Fruit fly (Drosophila melanogaster) whole organism, embryonic: ENCODE results near the gene ghi.
A peak's percentile ranks its signal among the peaks of the same experiment; 100 is the strongest.

Experiments
- Abd-B ChIP-seq: fragments of 200-800 bp; sonication (Bioruptor generic); optimal IDR thresholded peaks from 2 replicates; lab custom pipeline; 2018; ENCODE audit warnings: missing biosample characterization, mild to moderate bottlenecking, missing genetic modification characterization, moderate library complexity
- B-H1 ChIP-seq: fragments of 200-800 bp; sonication (Bioruptor generic); IDR thresholded peaks from 3 replicates; pipeline ENCODE4 v1.3.6; 2022; ENCODE audit warnings: missing biosample characterization, missing genetic modification characterization
- C15 ChIP-seq: fragments of 200-800 bp; sonication (Bioruptor generic); IDR thresholded peaks from 3 replicates; pipeline ENCODE4 v1.3.6; 2022; ENCODE audit warnings: missing biosample characterization, missing genetic modification characterization
- CG10147 ChIP-seq: fragments of 200-800 bp; sonication (Bioruptor generic); optimal IDR thresholded peaks from 2 replicates; lab custom pipeline; 2019; ENCODE audit warnings: missing biosample characterization, mild to moderate bottlenecking, missing genetic modification characterization, moderate library complexity
- CG10274 ChIP-seq: fragments of 200-800 bp; sonication (Bioruptor generic); optimal IDR thresholded peaks from 3 replicates; lab custom pipeline; 2017; ENCODE audit warnings: missing biosample characterization, mild to moderate bottlenecking, missing genetic modification characterization
- CG11456 ChIP-seq: fragments of 200-800 bp; sonication (Bioruptor generic); IDR thresholded peaks from 3 replicates; pipeline ENCODE4 v1.3.6; 2022; ENCODE audit warnings: missing biosample characterization, missing genetic modification characterization
- CG15696 ChIP-seq: fragments of 200-800 bp; sonication (Bioruptor generic); optimal IDR thresholded peaks from 2 replicates; lab custom pipeline; 2019; ENCODE audit warnings: missing biosample characterization, mild to moderate bottlenecking, missing genetic modification characterization, moderate library complexity
- CG16779 ChIP-seq: fragments of 200-800 bp; sonication (Bioruptor generic); IDR thresholded peaks from 2 replicates; pipeline ENCODE4 v1.3.6; 2022; ENCODE audit warnings: missing biosample characterization, missing genetic modification characterization
- CG16815 ChIP-seq: fragments of 200-800 bp; sonication (Bioruptor generic); optimal IDR thresholded peaks from 3 replicates; lab custom pipeline; 2017; ENCODE audit warnings: missing biosample characterization, mild to moderate bottlenecking, missing genetic modification characterization
- CG1792 ChIP-seq: fragments of 200-800 bp; sonication (Bioruptor generic); optimal IDR thresholded peaks from 2 replicates; lab custom pipeline; 2016; ENCODE audit warnings: missing biosample characterization, missing genetic modification characterization
- CG18011 ChIP-seq: fragments of 200-800 bp; sonication (Bioruptor generic); optimal IDR thresholded peaks from 2 replicates; lab custom pipeline; 2017; ENCODE audit warnings: missing biosample characterization, missing genetic modification characterization, mild to moderate bottlenecking, moderate library complexity, missing genotype
- CG18599 ChIP-seq: fragments of 200-800 bp; sonication (Bioruptor generic); optimal IDR thresholded peaks from 3 replicates; lab custom pipeline; 2017; ENCODE audit warnings: missing biosample characterization, missing genetic modification characterization, mild to moderate bottlenecking, moderate library complexity, missing genetic modification reagents
- CG18619 ChIP-seq: fragments of 200-800 bp; sonication (Bioruptor generic); optimal IDR thresholded peaks from 3 replicates; lab custom pipeline; 2017; ENCODE audit warnings: missing biosample characterization, mild to moderate bottlenecking, missing genetic modification characterization
- CG2712 ChIP-seq: fragments of 200-800 bp; optimal IDR thresholded peaks from 3 replicates; lab custom pipeline; 2019; ENCODE audit warnings: missing biosample characterization, mild to moderate bottlenecking, missing genetic modification characterization, moderate library complexity
- CG43689 ChIP-seq: fragments of 200-800 bp; sonication (Bioruptor generic); IDR thresholded peaks from 2 replicates; pipeline ENCODE4 v1.3.6; 2022; ENCODE audit warnings: missing biosample characterization, missing genetic modification characterization
- CG4424 ChIP-seq: fragments of 200-800 bp; sonication (Bioruptor generic); optimal IDR thresholded peaks from 3 replicates; lab custom pipeline; 2016; ENCODE audit warnings: missing biosample characterization, missing genetic modification characterization
- CG8478 ChIP-seq: fragments of >200 bp; optimal IDR thresholded peaks from 2 replicates; lab custom pipeline; 2018
- CG8765 ChIP-seq: fragments of 200-800 bp; sonication (Bioruptor generic); IDR thresholded peaks from 2 replicates; pipeline ENCODE4 v1.3.6; 2022; ENCODE audit warnings: missing biosample characterization, missing genetic modification characterization
- Camta ChIP-seq: fragments of 200-800 bp; sonication (Bioruptor generic); optimal IDR thresholded peaks from 2 replicates; lab custom pipeline; 2016; ENCODE audit warnings: missing biosample characterization, missing genetic modification characterization
- Dek ChIP-seq: fragments of 200-800 bp; sonication (Bioruptor generic); optimal IDR thresholded peaks from 3 replicates; lab custom pipeline; 2019; ENCODE audit warnings: missing biosample characterization, mild to moderate bottlenecking, missing genetic modification characterization, moderate library complexity
- ERR ChIP-seq: fragments of 200-800 bp; sonication (Bioruptor generic); optimal IDR thresholded peaks from 2 replicates; lab custom pipeline; 2016; ENCODE audit warnings: missing biosample characterization, missing genetic modification characterization
- HLH3B ChIP-seq: fragments of 200-800 bp; sonication (Bioruptor generic); IDR thresholded peaks from 2 replicates; pipeline ENCODE4 v1.3.6; 2022; ENCODE audit warnings: missing biosample characterization, missing genetic modification characterization
- Hr39 ChIP-seq: fragments of >200 bp; optimal IDR thresholded peaks from 2 replicates; lab custom pipeline; 2017
- Jarid2 ChIP-seq: fragments of 200-800 bp; sonication (Bioruptor generic); optimal IDR thresholded peaks from 3 replicates; lab custom pipeline; 2017; ENCODE audit warnings: mild to moderate bottlenecking, missing biosample characterization, missing genetic modification reagents, missing genetic modification characterization
- Six4 ChIP-seq: fragments of 200-800 bp; sonication (Bioruptor generic); optimal IDR thresholded peaks from 2 replicates; lab custom pipeline; 2016; ENCODE audit warnings: missing biosample characterization, missing genetic modification characterization
- Sry-δ ChIP-seq: fragments of 200-800 bp; sonication (Bioruptor generic); optimal IDR thresholded peaks from 2 replicates; lab custom pipeline; 2016; ENCODE audit warnings: missing biosample characterization, missing genetic modification characterization
- Tbp ChIP-seq: fragments of >200 bp; optimal IDR thresholded peaks from 2 replicates; lab custom pipeline; 2018; ENCODE audit warnings: missing biosample characterization, missing genetic modification characterization
- ato ChIP-seq: fragments of 200-800 bp; sonication (Bioruptor generic); IDR thresholded peaks from 2 replicates; pipeline ENCODE4 v1.3.6; 2022; ENCODE audit warnings: missing biosample characterization, missing genetic modification characterization; ENCODE audit not compliant: partially characterized antibody
- br ChIP-seq: fragments of >200 bp; optimal IDR thresholded peaks from 2 replicates; lab custom pipeline; 2017
- cad ChIP-seq: fragments of >200 bp; optimal IDR thresholded peaks from 2 replicates; lab custom pipeline; 2017; ENCODE audit warnings: missing biosample characterization, missing genetic modification characterization
- cwo ChIP-seq: fragments of 200-800 bp; sonication (Bioruptor generic); optimal IDR thresholded peaks from 3 replicates; lab custom pipeline; 2017; ENCODE audit warnings: missing biosample characterization, missing genetic modification characterization, mild to moderate bottlenecking, moderate library complexity, missing genetic modification reagents
- esg ChIP-seq: fragments of 200-800 bp; sonication (Bioruptor generic); conservative IDR thresholded peaks from 2 replicates; pipeline ENCODE4 v1.3.6; 2022; ENCODE audit warnings: missing biosample characterization, missing genetic modification characterization
- fd96Cb ChIP-seq: fragments of 200-800 bp; sonication (Bioruptor generic); optimal IDR thresholded peaks from 2 replicates; lab custom pipeline; 2018; ENCODE audit warnings: missing biosample characterization, mild to moderate bottlenecking, missing genetic modification characterization, moderate library complexity
- fru ChIP-seq: fragments of >200 bp; optimal IDR thresholded peaks from 2 replicates; lab custom pipeline; 2017
- grn ChIP-seq: fragments of 200-800 bp; sonication (Bioruptor generic); optimal IDR thresholded peaks from 3 replicates; lab custom pipeline; 2017; ENCODE audit warnings: missing biosample characterization, missing genetic modification characterization
- insv ChIP-seq, 2 experiments: fragments of 200-800 bp; sonication (Bioruptor generic); optimal IDR thresholded peaks; 3 replicates each; lab custom pipeline; 2016 to 2018; ENCODE audit warnings: missing biosample characterization in 2 of 2, missing genetic modification characterization in 2 of 2
- ken ChIP-seq: fragments of 200-800 bp; sonication (Bioruptor generic); IDR thresholded peaks from 3 replicates; pipeline ENCODE4 v1.3.6; 2022; ENCODE audit warnings: missing biosample characterization, missing genetic modification characterization
- kni ChIP-seq: fragments of 200-800 bp; sonication (Bioruptor generic); optimal IDR thresholded peaks from 3 replicates; lab custom pipeline; 2017; ENCODE audit warnings: mild to moderate bottlenecking, missing biosample characterization, missing genetic modification reagents, missing genetic modification characterization
- lola ChIP-seq, 3 experiments: fragments of >200 bp in 2 of 3; fragments of 200-800 bp in 1 of 3; sonication (Bioruptor generic) in 1 of 3; optimal IDR thresholded peaks; 2 replicates each; lab custom pipeline; 2017 to 2019; ENCODE audit warnings: missing biosample characterization in 3 of 3, missing genetic modification characterization in 3 of 3, mild to moderate bottlenecking in 1 of 3, moderate library complexity in 1 of 3
- maf-S ChIP-seq: fragments of 200-800 bp; sonication (Bioruptor generic); optimal IDR thresholded peaks from 2 replicates; lab custom pipeline; 2016; ENCODE audit warnings: missing biosample characterization, missing genetic modification characterization
- mld ChIP-seq: fragments of 200-800 bp; sonication (Bioruptor generic); IDR thresholded peaks from 3 replicates; pipeline ENCODE4 v1.3.6; 2022; ENCODE audit warnings: missing biosample characterization, missing genetic modification characterization; ENCODE audit not compliant: partially characterized antibody
- odd ChIP-seq: fragments of 200-800 bp; sonication (Bioruptor generic); optimal IDR thresholded peaks from 2 replicates; lab custom pipeline; 2017; ENCODE audit warnings: missing biosample characterization, mild to moderate bottlenecking, missing genetic modification characterization
- pan ChIP-seq, 4 experiments: fragments of >200 bp in 3 of 4; fragments of 200-800 bp in 1 of 4; sonication (Bioruptor generic) in 1 of 4; optimal IDR thresholded peaks in 3 of 4; IDR thresholded peaks in 1 of 4; 2 replicates each; pipeline versions ENCODE4 v1.3.6 to Lab custom; 2017 to 2022; ENCODE audit warnings: missing biosample characterization in 2 of 4, missing genetic modification characterization in 2 of 4, mixed read lengths in 1 of 4
- sd ChIP-seq: fragments of 200-800 bp; sonication (Bioruptor generic); optimal IDR thresholded peaks from 3 replicates; lab custom pipeline; 2018; ENCODE audit warnings: missing biosample characterization, mild to moderate bottlenecking, missing genetic modification characterization, moderate library complexity
- sqz ChIP-seq: fragments of 200-800 bp; sonication (Bioruptor generic); optimal IDR thresholded peaks from 3 replicates; lab custom pipeline; 2018; ENCODE audit warnings: missing biosample characterization, mild to moderate bottlenecking, missing genetic modification characterization
- sr ChIP-seq: fragments of 200-800 bp; sonication (Bioruptor generic); IDR thresholded peaks from 3 replicates; pipeline ENCODE4 v1.3.6; 2022; ENCODE audit warnings: missing biosample characterization, missing genetic modification characterization
- tin ChIP-seq: fragments of 200-800 bp; sonication (Bioruptor generic); optimal IDR thresholded peaks from 3 replicates; lab custom pipeline; 2016; ENCODE audit warnings: missing biosample characterization, missing genetic modification characterization
- unpg ChIP-seq: fragments of 200-800 bp; sonication (Bioruptor generic); optimal IDR thresholded peaks from 3 replicates; lab custom pipeline; 2018; ENCODE audit warnings: missing biosample characterization, mild to moderate bottlenecking, missing genetic modification characterization, moderate library complexity
- zen ChIP-seq: fragments of 200-800 bp; sonication (Bioruptor generic); optimal IDR thresholded peaks from 3 replicates; lab custom pipeline; 2018; ENCODE audit warnings: missing biosample characterization, mild to moderate bottlenecking, missing genetic modification characterization, moderate library complexity

Gene ghi

DNA sequence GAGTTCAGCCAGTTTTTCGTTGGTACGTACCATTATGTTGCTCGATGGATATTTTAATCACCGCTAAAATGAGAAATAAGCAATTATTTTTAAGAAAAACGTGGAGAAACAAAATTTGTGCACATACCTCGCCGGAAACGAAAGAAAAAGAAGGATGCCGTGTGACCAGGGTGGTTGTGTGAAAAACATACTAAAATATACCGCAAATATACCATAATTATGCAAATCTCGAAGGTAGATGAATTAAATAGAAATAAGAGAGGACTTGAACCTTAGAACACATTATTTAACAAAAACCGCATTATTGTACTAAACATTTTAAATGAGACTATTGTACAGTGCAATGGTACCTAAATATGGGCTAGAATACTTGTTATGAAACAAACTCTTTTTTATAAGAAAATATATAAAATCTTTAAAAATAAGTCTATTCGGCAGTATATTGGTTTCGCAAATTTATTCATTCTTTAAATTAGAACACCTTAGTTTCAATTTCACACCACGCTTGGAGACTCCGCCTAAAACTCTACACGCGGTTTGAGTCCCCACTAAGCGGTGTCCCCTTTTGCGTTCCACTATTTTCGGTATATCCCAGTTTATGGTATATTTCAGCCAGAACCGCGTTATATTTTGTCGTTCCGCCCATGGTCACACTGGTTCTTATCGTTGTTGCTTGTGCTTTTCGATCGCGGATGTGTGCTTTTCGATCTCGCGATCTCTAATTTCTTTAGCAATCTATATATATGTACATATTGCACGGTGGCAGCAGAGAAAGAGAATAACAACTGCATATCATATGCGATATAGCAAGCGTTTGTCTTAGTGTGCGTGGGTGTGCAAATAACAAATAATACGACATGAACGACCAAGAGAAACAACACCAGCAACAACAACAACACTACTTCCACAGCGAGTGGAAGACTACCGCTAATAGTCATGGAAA lies 21.7 kb upstream of the ghi start, which contains the start of the genes RpS17 and MTF-1 (continued):
- TF ChIP-seq sr (GFP tag; lab: Robert Waterston, UW): peak; percentile 48
- peak; percentile 57 for TF ChIP-seq Camta (GFP tag; lab: Kevin White, UChicago)
- TF ChIP-seq Abd-B (GFP tag; lab: Kevin White, UChicago): no peak
- peak; percentile 7 for TF ChIP-seq cwo (GFP tag; lab: Kevin White, UChicago)
- TF ChIP-seq B-H1 (GFP tag; lab: Robert Waterston, UW): peak; percentile 12; the same call in 1 of the 3 replicates
- no peak for TF ChIP-seq zen (tag; lab: Kevin White, UChicago)
- TF ChIP-seq CG10274 (GFP tag; lab: Kevin White, UChicago): no peak
- TF ChIP-seq Dek (tag; lab: Kevin White, UChicago): no peak
- TF ChIP-seq pan (optimal IDR thresholded peaks at IDR 0.05; lab: Kevin White, UChicago): no peak
- TF ChIP-seq pan (GFP tag; optimal IDR thresholded peaks at IDR 0.05 in 1 of 2, IDR thresholded peaks at IDR 0.05 in 1 of 2): peak in 1 of 2 experiments; percentile 69
- no peak for TF ChIP-seq ERR (GFP tag; lab: Kevin White, UChicago)
- TF ChIP-seq CG2712 (tag; lab: Kevin White, UChicago): peak; percentile 47
- no peak for TF ChIP-seq sd
- no peak for TF ChIP-seq CG43689 (GFP tag; lab: Robert Waterston, UW)
- TF ChIP-seq CG15696 (tag; lab: Kevin White, UChicago): no peak
- TF ChIP-seq maf-S (GFP tag; lab: Kevin White, UChicago): peak; percentile 4
- no peak for TF ChIP-seq Hr39 (lab: Kevin White, UChicago)
- no peak for TF ChIP-seq ato (GFP tag; lab: Robert Waterston, UW)
- TF ChIP-seq kni (GFP tag; lab: Kevin White, UChicago): peak; percentile 22
- no peak for TF ChIP-seq CG16779 (GFP tag; lab: Robert Waterston, UW)
- no peak for TF ChIP-seq fru (lab: Kevin White, UChicago)
- TF ChIP-seq insv (GFP tag; optimal IDR thresholded peaks at IDR 0.05; lab: Kevin White, UChicago): peak in 1 of 2 experiments; percentile 27
- no peak for TF ChIP-seq CG8765 (GFP tag; lab: Robert Waterston, UW)
- peak; percentile 50 for TF ChIP-seq Tbp
- no peak for TF ChIP-seq CG10147
- peak; percentile 72; the same call in 2 of the 3 replicates for TF ChIP-seq CG11456
- peak; percentile 44 for TF ChIP-seq CG18599 (GFP tag; lab: Kevin White, UChicago)
- TF ChIP-seq CG4424 (GFP tag; lab: Kevin White, UChicago): peak; percentile 18
- TF ChIP-seq Six4 (GFP tag; lab: Kevin White, UChicago): no peak
- TF ChIP-seq br: no peak
- TF ChIP-seq CG1792 (GFP tag; lab: Kevin White, UChicago): no peak
- peak; percentile 34; the same call in 1 of the 2 replicates for TF ChIP-seq HLH3B
- TF ChIP-seq ken (GFP tag; lab: Robert Waterston, UW): peak; percentile 61; the same call in 2 of the 3 replicates
- peak; percentile 40 for TF ChIP-seq sqz (GFP tag; lab: Kevin White, UChicago)
- TF ChIP-seq CG16815 (GFP tag; lab: Kevin White, UChicago): no peak
- TF ChIP-seq unpg (GFP tag; lab: Kevin White, UChicago): peak; percentile 60
- peak; percentile 52 for TF ChIP-seq CG18619 (GFP tag; lab: Kevin White, UChicago)
- TF ChIP-seq fd96Cb (tag; lab: Kevin White, UChicago): no peak
- TF ChIP-seq C15: no peak
- no peak for TF ChIP-seq cad (GFP tag; lab: Kevin White, UChicago)
- TF ChIP-seq CG8478 (lab: Kevin White, UChicago): no peak
- TF ChIP-seq mld (GFP tag; lab: Robert Waterston, UW): no peak
- peak; percentile 70 for TF ChIP-seq Jarid2 (GFP tag; lab: Kevin White, UChicago)
- peak; percentile 7 for TF ChIP-seq CG18011 (GFP tag; lab: Kevin White, UChicago)
- peak; percentile 91 for TF ChIP-seq grn (GFP tag; lab: Kevin White, UChicago)
- TF ChIP-seq lola (GFP tag; optimal IDR thresholded peaks at IDR 0.05; lab: Kevin White, UChicago): no peak
- TF ChIP-seq Sry-δ (GFP tag; lab: Kevin White, UChicago): peak; percentile 28
- no peak for TF ChIP-seq tin (GFP tag; lab: Kevin White, UChicago)
- peak; percentile 71 for TF ChIP-seq odd (GFP tag; lab: Kevin White, UChicago)
- no peak for TF ChIP-seq esg (GFP tag; lab: Robert Waterston, UW)
